Fruit fly (Drosophila melanogaster) whole organism, prepupa: ENCODE data around the gene CNMa.

ENCODE experiments used
- CG10669 ChIP-seq: fragments of 200-800 bp; sonication (Bioruptor generic); optimal IDR thresholded peaks from 3 replicates; lab custom pipeline; 2018; ENCODE audit warnings: missing biosample characterization, mild to moderate bottlenecking, missing genetic modification characterization, moderate library complexity
- pdm3 ChIP-seq: fragments of 200-800 bp; sonication (Bioruptor generic); optimal IDR thresholded peaks from 3 replicates; lab custom pipeline; 2016; ENCODE audit warnings: missing biosample characterization, missing genetic modification characterization

- TF ChIP-seq pdm3 = no peak
- no peak for TF ChIP-seq CG10669 (GFP tag; lab: Kevin White, UChicago)
These were observed 26.5 kb upstream of the CNMa start for dm6 chr3L:1881919-1882318.
